Worm (Caenorhabditis elegans): Measurements from ENCODE around the gene R07A4.4.

R07A4.4 gene

ce11 chrX:10731837-10732236, 25.7 kb downstream of the R07A4.4 start (continued):
- TF ChIP-seq unc-130 (GFP tag; optimal IDR thresholded peaks at IDR 0.05) = peak; percentile 62
- no peak for TF ChIP-seq tag-97 (GFP tag; IDR thresholded peaks at IDR 0.05)
- TF ChIP-seq ceh-28 (tag; optimal IDR thresholded peaks at IDR 0.05) = no peak
- no peak for TF ChIP-seq nhr-10 (tag; optimal IDR thresholded peaks at IDR 0.05)
- TF ChIP-seq zip-11 (GFP tag; IDR thresholded peaks at IDR 0.05) = no peak
- no peak for TF ChIP-seq mxl-3 (GFP tag; optimal IDR thresholded peaks at IDR 0.05)
- no peak for TF ChIP-seq nhr-237 (tag; optimal IDR thresholded peaks at IDR 0.05)
- peak; percentile 78; the same call in 1 of the 2 replicates for TF ChIP-seq pha-4 (GFP tag; IDR thresholded peaks at IDR 0.05)
- TF ChIP-seq pha-4 (tag; optimal IDR thresholded peaks at IDR 0.05) = no peak
- peak; percentile 57; the same call in 1 of the 2 replicates for TF ChIP-seq arid-1 (GFP tag; conservative IDR thresholded peaks at IDR 0.05)
- TF ChIP-seq Y75B8A.6 (GFP tag; IDR thresholded peaks at IDR 0.05) = 0 out of 2 replicates have a peak, but pooled peaks have one; percentile 68
- TF ChIP-seq Y5F2A.4 (GFP tag; optimal IDR thresholded peaks at IDR 0.05) = no peak
- no peak for TF ChIP-seq nhr-76 (tag; optimal IDR thresholded peaks at IDR 0.05)
- no peak for TF ChIP-seq ceh-82 (tag; optimal IDR thresholded peaks at IDR 0.05)
- TF ChIP-seq zfp-3 (GFP tag; conservative IDR thresholded peaks at IDR 0.05) = 0 out of 2 replicates have a peak, but pooled peaks have one; percentile 24
- no peak for TF ChIP-seq egl-27 (tag; optimal IDR thresholded peaks at IDR 0.05)

- TF ChIP-seq mes-2 (tag; optimal IDR thresholded peaks at IDR 0.05; ENCODE audit: poor library complexity, severe bottlenecking) (no peak), aha-1 (tag) (peak; percentile 90)
Observed at ce11 chrX:10727696-10728095, 29.8 kb downstream of the R07A4.4 start.

- TF ChIP-seq F26F4.8 (GFP tag; conservative IDR thresholded peaks at IDR 0.05) (no peak), aha-1 (tag) (peak; percentile 57)
Observed at ce11 chrX:10721954-10722353, 35.6 kb downstream of the R07A4.4 start, which contains the start of gene mbr-1. Gene mbr-1 (minus strand): TSS chrX:10722054.

DNA sequence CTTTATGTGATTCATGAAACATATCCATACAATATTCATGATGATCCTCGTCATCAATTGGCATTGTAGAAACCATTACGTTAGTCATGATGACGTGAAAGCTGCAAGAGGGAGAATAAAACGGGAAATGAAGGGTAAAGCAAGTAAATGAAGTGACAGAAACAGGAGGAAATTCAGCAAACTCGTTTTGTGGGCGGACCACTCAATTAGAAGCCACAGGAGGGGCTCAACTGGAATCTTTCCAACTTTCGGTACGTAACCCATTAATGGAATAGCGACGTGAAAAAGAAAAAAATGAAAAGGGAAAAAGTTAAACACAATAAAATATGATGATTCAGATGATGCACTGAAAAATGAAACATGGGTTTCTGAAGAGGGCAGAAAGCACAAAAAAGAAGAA, 40.5 kb downstream of the R07A4.4 start, which contains the start of gene T01C1.4:
Gene T01C1.4, minus strand, starts transcription at position 101 of the 400 bp plus-strand sequence.
- TF ChIP-seq zip-11 (GFP tag; IDR thresholded peaks at IDR 0.05) (no peak), gei-8 (GFP tag; optimal IDR thresholded peaks at IDR 0.05) (no peak)

ce11 chrX:10711769-10712168, 45.7 kb downstream of the R07A4.4 start, which contains the start of gene rhgf-1:
Gene rhgf-1 (minus strand): TSS chrX:10711869.
- peak in 1 of 2 experiments; percentile 73 for TF ChIP-seq unc-62 (GFP tag; optimal IDR thresholded peaks at IDR 0.05 in 1 of 2)
- no peak for TF ChIP-seq unc-62 (tag; optimal IDR thresholded peaks at IDR 0.05)
- no peak for TF ChIP-seq madf-9 (GFP tag; conservative IDR thresholded peaks at IDR 0.05)

DNA sequence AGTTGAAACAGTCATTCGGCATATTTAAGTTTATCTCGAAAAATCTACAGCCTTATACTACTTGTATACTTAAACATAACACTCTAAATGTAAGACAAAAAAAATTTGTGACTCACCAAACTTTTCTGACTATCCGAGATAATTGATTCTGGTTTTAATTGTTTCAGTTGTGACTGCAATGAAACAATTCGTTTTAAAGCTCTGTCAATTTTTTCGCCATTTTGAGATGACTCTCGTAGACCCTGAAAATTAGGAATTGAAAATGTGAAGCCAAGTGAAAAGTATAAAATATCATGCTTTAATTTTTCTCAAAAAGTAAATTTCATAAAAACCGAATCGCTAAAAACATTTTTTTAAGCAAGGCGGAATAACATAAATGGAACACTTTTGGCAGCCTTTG, 53.2 kb downstream of the R07A4.4 start:
- TF ChIP-seq unc-62 (GFP tag; optimal IDR thresholded peaks at IDR 0.05 in 1 of 2) = peak in 1 of 2 experiments; percentile 94
- no peak for TF ChIP-seq unc-62 (tag; optimal IDR thresholded peaks at IDR 0.05)
- no peak for TF ChIP-seq mxl-3 (GFP tag; optimal IDR thresholded peaks at IDR 0.05)
